Fruit fly (Drosophila melanogaster) whole organism, prepupa: ENCODE data around the gene CG13108.

ENCODE experiments used
- CG11902 ChIP-seq: fragments of 200-800 bp; sonication (Bioruptor generic); optimal IDR thresholded peaks from 3 replicates; lab custom pipeline; 2016; ENCODE audit warnings: missing biosample characterization, missing genetic modification characterization
- CG32006 ChIP-seq: fragments of 200-800 bp; sonication (Bioruptor generic); optimal IDR thresholded peaks from 3 replicates; lab custom pipeline; 2017; ENCODE audit warnings: missing biosample characterization, mild to moderate bottlenecking, missing genetic modification characterization
- CG34406 ChIP-seq: fragments of 200-800 bp; sonication (Bioruptor generic); optimal IDR thresholded peaks from 3 replicates; lab custom pipeline; 2016; ENCODE audit warnings: missing biosample characterization, missing genetic modification characterization
- CG3919 ChIP-seq: fragments of 200-800 bp; sonication (Bioruptor generic); optimal IDR thresholded peaks from 3 replicates; lab custom pipeline; 2016; ENCODE audit warnings: missing biosample characterization, missing genetic modification characterization
- Eip75B ChIP-seq: fragments of 200-800 bp; sonication (Bioruptor generic); optimal IDR thresholded peaks from 3 replicates; lab custom pipeline; 2016; ENCODE audit warnings: missing biosample characterization, missing genetic modification characterization
- lz ChIP-seq: fragments of 200-800 bp; sonication (Bioruptor generic); optimal IDR thresholded peaks from 3 replicates; lab custom pipeline; 2016; ENCODE audit warnings: missing biosample characterization, missing genetic modification characterization

dm6 chr2L:9193672-9194071, 29.6 kb downstream of the CG13108 start:
- TF ChIP-seq CG3919 (no peak), CG34406 (GFP tag; lab: Kevin White, UChicago) (no peak), CG32006 (GFP tag; lab: Kevin White, UChicago) (no peak), lz (no peak), CG11902 (GFP tag; lab: Kevin White, UChicago) (no peak), Eip75B (GFP tag; lab: Kevin White, UChicago) (no peak)
